Fruit fly (Drosophila melanogaster) whole organism, embryonic: ENCODE measurements around the gene eloF.
A peak's percentile ranks its signal among the peaks of the same experiment; 100 is the strongest.

Experiments
- B-H2 ChIP-seq: fragments of 200-800 bp; sonication (Bioruptor generic); optimal IDR thresholded peaks from 2 replicates; lab custom pipeline; 2018; ENCODE audit warnings: missing biosample characterization, mild to moderate bottlenecking, missing genetic modification characterization
- CG11504 ChIP-seq: fragments of 200-800 bp; sonication (Bioruptor generic); optimal IDR thresholded peaks from 3 replicates; lab custom pipeline; 2019; ENCODE audit warnings: missing biosample characterization, mild to moderate bottlenecking, missing genetic modification characterization, moderate library complexity
- CG12942 ChIP-seq: fragments of 200-800 bp; sonication (Bioruptor generic); optimal IDR thresholded peaks from 3 replicates; lab custom pipeline; 2016; ENCODE audit warnings: missing biosample characterization, missing genetic modification characterization
- CG13296 ChIP-seq: fragments of 200-800 bp; sonication (Bioruptor generic); optimal IDR thresholded peaks from 3 replicates; lab custom pipeline; 2018; ENCODE audit warnings: missing biosample characterization, mild to moderate bottlenecking, missing genetic modification characterization
- CG14710 ChIP-seq: fragments of 200-800 bp; sonication (Bioruptor generic); optimal IDR thresholded peaks from 3 replicates; lab custom pipeline; 2019; ENCODE audit warnings: missing biosample characterization, mild to moderate bottlenecking, missing genetic modification characterization, moderate library complexity
- CG1603 ChIP-seq: fragments of 200-800 bp; sonication (Bioruptor generic); optimal IDR thresholded peaks from 2 replicates; lab custom pipeline; 2019; ENCODE audit warnings: missing biosample characterization, mild to moderate bottlenecking, missing genetic modification characterization, moderate library complexity
- CG32532 ChIP-seq: fragments of 200-800 bp; sonication (Bioruptor generic); IDR thresholded peaks from 2 replicates; pipeline ENCODE4 v1.3.6; 2022; ENCODE audit warnings: missing biosample characterization, missing genetic modification characterization
- CG33557 ChIP-seq: fragments of 200-800 bp; sonication (Bioruptor generic); optimal IDR thresholded peaks from 2 replicates; lab custom pipeline; 2019; ENCODE audit warnings: missing biosample characterization, mild to moderate bottlenecking, missing genetic modification characterization, moderate library complexity
- CG3847 ChIP-seq: fragments of 200-800 bp; sonication (Bioruptor generic); IDR thresholded peaks from 2 replicates; pipeline ENCODE4 v1.3.6; 2022; ENCODE audit warnings: missing biosample characterization, missing genetic modification characterization
- CG6175 ChIP-seq: fragments of 200-800 bp; sonication (Bioruptor generic); IDR thresholded peaks from 3 replicates; pipeline ENCODE4 v1.3.6; 2022; ENCODE audit warnings: missing biosample characterization, missing genetic modification characterization
- CG6683 ChIP-seq: fragments of 200-800 bp; sonication (Bioruptor generic); optimal IDR thresholded peaks from 2 replicates; lab custom pipeline; 2017; ENCODE audit warnings: missing biosample characterization, mild to moderate bottlenecking, missing genetic modification characterization, missing genetic modification reagents
- CG6813 ChIP-seq: fragments of 200-800 bp; sonication (Bioruptor generic); optimal IDR thresholded peaks from 2 replicates; lab custom pipeline; 2017; ENCODE audit warnings: missing biosample characterization, missing genetic modification characterization, mild to moderate bottlenecking, moderate library complexity, missing genetic modification reagents
- CG6854 ChIP-seq: fragments of 200-800 bp; sonication (Bioruptor generic); optimal IDR thresholded peaks from 3 replicates; lab custom pipeline; 2017; ENCODE audit warnings: missing biosample characterization, mild to moderate bottlenecking, missing genetic modification characterization
- CG7745 ChIP-seq: fragments of 200-800 bp; sonication (Bioruptor generic); optimal IDR thresholded peaks from 2 replicates; lab custom pipeline; 2018; ENCODE audit warnings: missing biosample characterization, mild to moderate bottlenecking, missing genetic modification characterization, moderate library complexity
- CG7786 ChIP-seq: fragments of 200-800 bp; sonication (Bioruptor generic); optimal IDR thresholded peaks from 2 replicates; lab custom pipeline; 2016; ENCODE audit warnings: missing biosample characterization, missing genetic modification characterization
- CG7839 ChIP-seq: fragments of 200-800 bp; sonication (Bioruptor generic); optimal IDR thresholded peaks from 3 replicates; lab custom pipeline; 2018; ENCODE audit warnings: missing biosample characterization, mild to moderate bottlenecking, missing genetic modification characterization, moderate library complexity
- CG7928 ChIP-seq: fragments of 200-800 bp; sonication (Bioruptor generic); optimal IDR thresholded peaks from 2 replicates; lab custom pipeline; 2017; ENCODE audit warnings: missing biosample characterization, mild to moderate bottlenecking, missing genetic modification characterization
- CG8924 ChIP-seq: fragments of 200-800 bp; optimal IDR thresholded peaks from 3 replicates; lab custom pipeline; 2019; ENCODE audit warnings: missing biosample characterization, mild to moderate bottlenecking, missing genetic modification characterization, moderate library complexity
- CG9797 ChIP-seq: fragments of 200-800 bp; sonication (Bioruptor generic); optimal IDR thresholded peaks from 3 replicates; lab custom pipeline; 2018; ENCODE audit warnings: missing biosample characterization, mild to moderate bottlenecking, missing genetic modification characterization
- CG9876 ChIP-seq: fragments of 200-800 bp; sonication (Bioruptor generic); optimal IDR thresholded peaks from 2 replicates; lab custom pipeline; 2016; ENCODE audit warnings: missing biosample characterization, missing genetic modification characterization
- CTCF ChIP-seq: fragments of 200-800 bp; sonication (Bioruptor generic); optimal IDR thresholded peaks from 2 replicates; lab custom pipeline; 2017; ENCODE audit warnings: missing biosample characterization, mild to moderate bottlenecking, missing genetic modification characterization, moderate library complexity
- E2f2 ChIP-seq: fragments of 200-800 bp; sonication (Bioruptor generic); IDR thresholded peaks from 2 replicates; pipeline ENCODE4 v1.3.6; 2022; ENCODE audit warnings: missing biosample characterization, missing genetic modification characterization
- Fer2 ChIP-seq: fragments of 200-800 bp; sonication (Bioruptor generic); optimal IDR thresholded peaks from 2 replicates; lab custom pipeline; 2018; ENCODE audit warnings: missing biosample characterization, mild to moderate bottlenecking, missing genetic modification characterization, moderate library complexity
- MBD-R2 ChIP-seq: fragments of 200-800 bp; sonication (Bioruptor generic); IDR thresholded peaks from 2 replicates; pipeline ENCODE4 v1.3.6; 2022; ENCODE audit warnings: missing biosample characterization, missing genetic modification characterization
- NC2α ChIP-seq: fragments of 200-800 bp; sonication (Bioruptor generic); optimal IDR thresholded peaks from 2 replicates; lab custom pipeline; 2016; ENCODE audit warnings: missing biosample characterization, missing genetic modification characterization
- Oli ChIP-seq: fragments of 200-800 bp; sonication (Bioruptor generic); optimal IDR thresholded peaks from 2 replicates; lab custom pipeline; 2018; ENCODE audit warnings: missing biosample characterization, mild to moderate bottlenecking, missing genetic modification characterization, moderate library complexity
- Ravus ChIP-seq: fragments of 200-800 bp; sonication (Bioruptor generic); IDR thresholded peaks from 2 replicates; pipeline ENCODE4 v1.3.6; 2022; ENCODE audit warnings: missing biosample characterization, missing genetic modification characterization
- Usf ChIP-seq: fragments of 200-800 bp; sonication (Bioruptor generic); optimal IDR thresholded peaks from 2 replicates; lab custom pipeline; 2017; ENCODE audit warnings: missing genotype, missing biosample characterization, missing genetic modification characterization
- amos ChIP-seq: fragments of 200-800 bp; sonication (Bioruptor generic); IDR thresholded peaks from 2 replicates; pipeline ENCODE4 v1.3.6; 2022; ENCODE audit warnings: missing biosample characterization, missing genetic modification characterization; ENCODE audit not compliant: partially characterized antibody
- bsh ChIP-seq, 2 experiments: fragments of 200-800 bp; sonication (Bioruptor generic); optimal IDR thresholded peaks; 2 replicates each; lab custom pipeline; 2017 to 2018; ENCODE audit warnings: mild to moderate bottlenecking in 2 of 2, missing biosample characterization in 2 of 2, missing genetic modification characterization in 2 of 2, moderate library complexity in 1 of 2
- cg ChIP-seq: fragments of 200-800 bp; sonication (Bioruptor generic); optimal IDR thresholded peaks from 3 replicates; lab custom pipeline; 2019; ENCODE audit warnings: missing biosample characterization, mild to moderate bottlenecking, missing genetic modification characterization, moderate library complexity
- crp ChIP-seq, 2 experiments: fragments of 200-800 bp; sonication (Bioruptor generic); optimal IDR thresholded peaks; 2 replicates in 1 of 2; 3 replicates in 1 of 2; lab custom pipeline; 2017; ENCODE audit warnings: missing biosample characterization in 2 of 2, missing genetic modification characterization in 2 of 2, mild to moderate bottlenecking in 1 of 2, moderate library complexity in 1 of 2
- ems ChIP-seq: fragments of 200-800 bp; sonication (Bioruptor generic); optimal IDR thresholded peaks from 3 replicates; lab custom pipeline; 2016; ENCODE audit warnings: missing biosample characterization, missing genetic modification characterization
- fd102C ChIP-seq: fragments of 200-800 bp; sonication (Bioruptor generic); optimal IDR thresholded peaks from 2 replicates; lab custom pipeline; 2018; ENCODE audit warnings: missing biosample characterization, mild to moderate bottlenecking, missing genetic modification characterization, moderate library complexity
- fd96Cb ChIP-seq: fragments of 200-800 bp; sonication (Bioruptor generic); optimal IDR thresholded peaks from 2 replicates; lab custom pipeline; 2018; ENCODE audit warnings: missing biosample characterization, mild to moderate bottlenecking, missing genetic modification characterization, moderate library complexity
- grn ChIP-seq: fragments of 200-800 bp; sonication (Bioruptor generic); optimal IDR thresholded peaks from 3 replicates; lab custom pipeline; 2017; ENCODE audit warnings: missing biosample characterization, missing genetic modification characterization
- hbn ChIP-seq: fragments of 200-800 bp; sonication (Bioruptor generic); IDR thresholded peaks from 2 replicates; pipeline ENCODE4 v1.3.6; 2022; ENCODE audit warnings: missing biosample characterization, missing genetic modification characterization; ENCODE audit not compliant: partially characterized antibody
- hth ChIP-seq: fragments of >200 bp; optimal IDR thresholded peaks from 2 replicates; lab custom pipeline; 2017; ENCODE audit warnings: inconsistent platforms
- ken ChIP-seq: fragments of 200-800 bp; sonication (Bioruptor generic); IDR thresholded peaks from 3 replicates; pipeline ENCODE4 v1.3.6; 2022; ENCODE audit warnings: missing biosample characterization, missing genetic modification characterization
- nmo ChIP-seq: fragments of 200-800 bp; sonication (Bioruptor generic); optimal IDR thresholded peaks from 2 replicates; lab custom pipeline; 2018; ENCODE audit warnings: missing biosample characterization, mild to moderate bottlenecking, missing genetic modification characterization, moderate library complexity
- pho ChIP-seq: fragments of 200-800 bp; sonication (Bioruptor generic); optimal IDR thresholded peaks from 2 replicates; lab custom pipeline; 2016; ENCODE audit warnings: missing biosample characterization, missing genetic modification characterization
- tna ChIP-seq: fragments of 200-800 bp; sonication (Bioruptor generic); IDR thresholded peaks from 2 replicates; pipeline ENCODE4 v1.3.6; 2022; ENCODE audit warnings: missing biosample characterization, missing genetic modification characterization; ENCODE audit not compliant: partially characterized antibody
- trh ChIP-seq: fragments of 200-800 bp; sonication (Bioruptor generic); optimal IDR thresholded peaks from 2 replicates; lab custom pipeline; 2016; ENCODE audit warnings: missing biosample characterization, missing genetic modification characterization
- ttk ChIP-seq: fragments of 200-800 bp; sonication (Bioruptor generic); IDR thresholded peaks from 2 replicates; pipeline ENCODE4 v2.1.2; 2022; ENCODE audit warnings: missing biosample characterization, missing genetic modification characterization
- unc-4 ChIP-seq: fragments of 200-800 bp; sonication (Bioruptor generic); IDR thresholded peaks from 2 replicates; pipeline ENCODE4 v1.3.6; 2022; ENCODE audit warnings: missing biosample characterization, missing genetic modification characterization; ENCODE audit not compliant: partially characterized antibody
- wor ChIP-seq: fragments of 200-800 bp; sonication (Bioruptor generic); IDR thresholded peaks from 2 replicates; pipeline ENCODE4 v1.3.6; 2022; ENCODE audit warnings: missing biosample characterization, missing genetic modification characterization
- z ChIP-seq: fragments of 200-800 bp; sonication (Bioruptor generic); IDR thresholded peaks from 3 replicates; pipeline ENCODE4 v1.3.6; 2022; ENCODE audit warnings: missing biosample characterization, missing genetic modification characterization

eloF gene

DNA sequence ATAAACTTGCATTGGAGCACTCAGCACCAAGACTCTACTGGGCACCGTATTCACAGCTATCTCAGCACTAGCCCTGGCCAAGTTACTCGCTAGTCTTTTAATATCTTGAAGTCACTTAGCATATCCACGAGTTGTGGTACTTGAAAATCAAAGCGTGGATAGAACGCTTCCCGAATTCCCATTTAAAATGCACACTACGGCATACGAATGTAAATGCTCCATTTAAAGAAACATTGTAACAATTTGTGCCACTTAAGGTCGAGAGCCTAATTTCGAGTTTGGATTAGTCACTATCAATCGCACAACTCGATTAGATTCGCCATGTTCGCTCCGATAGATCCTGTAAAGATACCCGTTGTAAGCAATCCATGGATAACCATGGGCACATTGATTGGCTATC is at the start of gene eloF:
eloF (plus strand) TSS at position 301 of the 400 bp plus-strand sequence.
- TF ChIP-seq CG9797 (GFP tag; lab: Kevin White, UChicago) (no peak), Oli (tag; lab: Kevin White, UChicago) (no peak), CG12942 (no peak), wor (GFP tag; lab: Robert Waterston, UW) (no peak), ken (GFP tag; lab: Robert Waterston, UW) (no peak), grn (no peak), bsh (GFP tag; optimal IDR thresholded peaks at IDR 0.05; lab: Kevin White, UChicago) (no peak), hth (lab: Kevin White, UChicago) (no peak), fd96Cb (tag; lab: Kevin White, UChicago) (no peak), CTCF (GFP tag; lab: Kevin White, UChicago) (no peak)

dm6 chr3R:9767620-9768592 is 46.1 kb upstream of the eloF start, which contains the start of gene Naa80:
Gene Naa80, plus strand, starts transcription at chr3R:9767834.
- TF ChIP-seq unc-4 (GFP tag; lab: Robert Waterston, UW) (no peak; the same call in 1 of the 2 replicates), CG7745 (tag; lab: Kevin White, UChicago) (no peak), CG6813 (no peak), CG11504 (tag; lab: Kevin White, UChicago) (no peak), E2f2 (GFP tag; lab: Robert Waterston, UW) (peak; percentile 84), MBD-R2 (GFP tag; lab: Robert Waterston, UW) (peak; percentile 96), CG6175 (GFP tag; lab: Robert Waterston, UW) (peak; percentile 70; the same call in 2 of the 3 replicates), CG8924 (tag; lab: Kevin White, UChicago) (peak; percentile 60), CG6683 (GFP tag; lab: Kevin White, UChicago) (no peak), nmo (GFP tag; lab: Kevin White, UChicago) (peak; percentile 63), CG7839 (tag; lab: Kevin White, UChicago) (peak; percentile 54), Fer2 (tag; lab: Kevin White, UChicago) (peak; percentile 8), CG9876 (GFP tag; lab: Kevin White, UChicago) (peak; percentile 76), cg (GFP tag; lab: Kevin White, UChicago) (peak; percentile 51), ttk (GFP tag; lab: Robert Waterston, UW) (peak; percentile 46), CG1603 (tag; lab: Kevin White, UChicago) (peak; percentile 84), CG7786 (GFP tag; lab: Kevin White, UChicago) (peak; percentile 76), ems (GFP tag; lab: Kevin White, UChicago) (peak; percentile 75), fd102C (no peak), tna (GFP tag; lab: Robert Waterston, UW) (peak; percentile 48; the same call in 1 of the 2 replicates), hbn (no peak), B-H2 (GFP tag; lab: Kevin White, UChicago) (peak; percentile 84), CG6854 (GFP tag; lab: Kevin White, UChicago) (no peak), CG13296 (GFP tag; lab: Kevin White, UChicago) (peak; percentile 64), z (GFP tag; lab: Robert Waterston, UW) (no peak), trh (peak; percentile 19), Usf (GFP tag; lab: Kevin White, UChicago) (peak; percentile 10), Ravus (no peak; the same call in 1 of the 2 replicates), CG33557 (GFP tag; lab: Kevin White, UChicago) (no peak), CG7928 (GFP tag; lab: Kevin White, UChicago) (peak; percentile 7), NC2α (GFP tag; lab: Kevin White, UChicago) (peak; percentile 57), CG14710 (peak; percentile 43), amos (GFP tag; lab: Robert Waterston, UW) (peak; percentile 64), crp (GFP tag; optimal IDR thresholded peaks at IDR 0.05; lab: Kevin White, UChicago) (peak in 1 of 2 experiments; percentile 45), pho (peak; percentile 76), CG32532 (GFP tag; lab: Robert Waterston, UW) (peak; percentile 61; the same call in 1 of the 2 replicates), CG3847 (GFP tag; lab: Robert Waterston, UW) (peak; percentile 94)
